Worm (Caenorhabditis elegans): ENCODE results near the gene T06C12.14.

The T06C12.14 gene

ce11 chrV:15943125-15943524 is 43.3 kb downstream of the T06C12.14 start, which contains the start of gene srw-53:
Gene srw-53 (plus strand): TSS chrV:15943425.
- TF ChIP-seq ceh-36 (tag; optimal IDR thresholded peaks at IDR 0.05) (no peak), scrt-1 (GFP tag; IDR thresholded peaks at IDR 0.05) (no peak), pes-1 (GFP tag; IDR thresholded peaks at IDR 0.05) (no peak), flt-1 (GFP tag; IDR thresholded peaks at IDR 0.05) (no peak), tbx-37 (GFP tag; conservative IDR thresholded peaks at IDR 0.05) (no peak), B0310.2 (tag; optimal IDR thresholded peaks at IDR 0.05) (no peak), ama-1 (optimal IDR thresholded peaks at IDR 0.05) (no peak), F13C5.2 (tag; optimal IDR thresholded peaks at IDR 0.05) (no peak)

Data from whole organism, early embryonic.